Fruit fly (Drosophila melanogaster) whole organism, wandering third instar larva: ENCODE results near the gene Rbm13.
A peak's percentile ranks its signal among the peaks of the same experiment; 100 is the strongest.

Experiments used
- Dfd ChIP-seq: fragments of >200 bp; optimal IDR thresholded peaks from 2 replicates; lab custom pipeline; 2017; ENCODE audit warnings: missing biosample characterization, missing genetic modification characterization
- HLH106 ChIP-seq: fragments of 200-800 bp; optimal IDR thresholded peaks from 3 replicates; lab custom pipeline; 2019; ENCODE audit warnings: missing biosample characterization, mild to moderate bottlenecking, missing genetic modification characterization, moderate library complexity
- Hr83 ChIP-seq: fragments of 200-300 bp; sonication (Bioruptor generic); optimal IDR thresholded peaks from 2 replicates; lab custom pipeline; 2016; ENCODE audit warnings: missing biosample characterization, mild to moderate bottlenecking, missing genetic modification characterization, moderate library complexity; ENCODE audit not compliant: poor library complexity, severe bottlenecking
- Rel ChIP-seq, 2 experiments: fragments of 200-800 bp; sonication (Bioruptor generic) in 1 of 2; optimal IDR thresholded peaks; 2 replicates in 1 of 2; 3 replicates in 1 of 2; lab custom pipeline; 2016 to 2019; ENCODE audit warnings: mild to moderate bottlenecking in 2 of 2, missing biosample characterization in 2 of 2, missing genetic modification characterization in 2 of 2, moderate library complexity in 1 of 2
- Sp1 ChIP-seq: fragments of 200-800 bp; sonication (Bioruptor generic); optimal IDR thresholded peaks from 3 replicates; lab custom pipeline; 2019; ENCODE audit warnings: missing biosample characterization, mild to moderate bottlenecking, missing genetic modification characterization, moderate library complexity
- br ChIP-seq: fragments of 200-800 bp; sonication (Bioruptor generic); optimal IDR thresholded peaks from 2 replicates; lab custom pipeline; 2016; ENCODE audit warnings: missing biosample characterization, missing genetic modification characterization
- brk ChIP-seq: fragments of 200-800 bp; sonication (Bioruptor generic); optimal IDR thresholded peaks from 2 replicates; lab custom pipeline; 2016; ENCODE audit warnings: missing biosample characterization, mild to moderate bottlenecking, missing genetic modification characterization
- psq ChIP-seq: fragments of 200-800 bp; sonication (Bioruptor generic); optimal IDR thresholded peaks from 3 replicates; lab custom pipeline; 2017; ENCODE audit warnings: missing biosample characterization, mild to moderate bottlenecking, missing genetic modification characterization, moderate library complexity
- usp ChIP-seq: fragments of >200 bp; optimal IDR thresholded peaks from 2 replicates; lab custom pipeline; 2017; ENCODE audit warnings: missing biosample characterization, missing genetic modification characterization

dm6 chrX:8900094-8900493 is 1.4 kb upstream of the Rbm13 start, which contains the start of gene Uros1:
- TF ChIP-seq usp (GFP tag; lab: Kevin White, UChicago), result no peak
- no peak for TF ChIP-seq brk
- no peak for TF ChIP-seq Dfd (GFP tag; lab: Kevin White, UChicago)
- peak; percentile 14 for TF ChIP-seq psq (GFP tag; lab: Kevin White, UChicago)
- no peak for TF ChIP-seq Sp1
- no peak for TF ChIP-seq Hr83 (GFP tag; lab: Kevin White, UChicago)
- TF ChIP-seq br, result peak; percentile 5
- peak; percentile 38 for TF ChIP-seq HLH106 (tag; lab: Kevin White, UChicago)
- TF ChIP-seq Rel (GFP tag; optimal IDR thresholded peaks at IDR 0.05; lab: Kevin White, UChicago), result no peak
- TF ChIP-seq Rel (tag; optimal IDR thresholded peaks at IDR 0.05; lab: Kevin White, UChicago), result no peak
